Worm (Caenorhabditis elegans): Measurements from ENCODE around the gene T20B12.3.

DNA sequence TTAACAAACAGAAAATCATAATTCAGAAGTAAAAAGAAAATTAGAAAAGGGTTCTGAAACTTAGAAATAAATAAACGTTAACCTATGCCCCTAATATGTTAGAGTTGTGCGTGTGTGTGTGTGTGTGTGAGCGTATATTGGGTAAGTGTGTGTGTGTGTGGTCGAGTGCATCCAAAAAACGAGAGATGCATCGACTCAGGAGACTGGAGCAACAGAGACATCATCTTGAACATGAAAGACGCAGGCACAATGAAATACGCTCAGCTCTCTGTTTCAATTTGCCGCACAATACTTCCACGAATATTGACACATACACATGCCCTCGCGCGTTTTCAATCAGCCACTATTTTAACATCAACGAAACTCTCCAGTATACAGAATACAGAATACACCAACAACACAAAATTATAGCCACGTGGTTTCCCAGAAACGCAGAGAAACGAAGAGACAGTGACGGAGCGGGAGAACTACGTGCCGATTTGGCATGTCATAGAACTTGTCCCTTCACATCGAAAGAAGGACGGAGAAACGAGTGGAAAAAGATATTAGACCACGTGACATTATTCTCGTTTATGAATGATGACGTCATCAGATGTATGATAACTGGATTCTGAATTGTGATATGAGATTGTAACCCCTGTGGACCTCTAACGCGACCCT lies 5.6 kb upstream of the T20B12.3 start:
- TF ChIP-seq lin-39 (tag; optimal IDR thresholded peaks at IDR 0.05): peak; percentile 59
- TF ChIP-seq mdl-1 (tag; optimal IDR thresholded peaks at IDR 0.05): peak; percentile 94
- TF ChIP-seq ztf-11 (tag; optimal IDR thresholded peaks at IDR 0.05): no peak
